Worm (Caenorhabditis elegans) whole organism, mixed stage, embryonic: ENCODE results near the gene F59A6.11.

Experiments used
- M03D4.4 ChIP-seq: sonication (generic microtip); optimal IDR thresholded peaks from 2 replicates; lab custom pipeline; 2017; ENCODE audit warnings: mild to moderate bottlenecking, missing genetic modification characterization, missing compliant biosample characterization
- bed-3 ChIP-seq: fragments of 200-800 bp; sonication (Bioruptor generic); optimal IDR thresholded peaks from 3 replicates; lab custom pipeline; 2018; ENCODE audit warnings: mild to moderate bottlenecking, missing genetic modification characterization, moderate library complexity, missing compliant biosample characterization
- flh-1 ChIP-seq: fragments of 200-800 bp; sonication (Bioruptor generic); optimal IDR thresholded peaks from 2 replicates; lab custom pipeline; 2018; ENCODE audit warnings: mild to moderate bottlenecking, missing genetic modification characterization, moderate library complexity, missing compliant biosample characterization
- ham-2 ChIP-seq: fragments of 200-800 bp; sonication (Bioruptor generic); optimal IDR thresholded peaks from 2 replicates; lab custom pipeline; 2018; ENCODE audit warnings: mild to moderate bottlenecking, missing genetic modification characterization, missing compliant biosample characterization
- lin-32 ChIP-seq: fragments of 200-800 bp; sonication (Bioruptor generic); optimal IDR thresholded peaks from 2 replicates; lab custom pipeline; 2018; ENCODE audit warnings: mild to moderate bottlenecking, missing genetic modification characterization, missing compliant biosample characterization
- mep-1 ChIP-seq: fragments of 150-350 bp; optimal IDR thresholded peaks from 2 replicates; lab custom pipeline; 2017; ENCODE audit warnings: missing biosample characterization, missing genetic modification reagents, missing genetic modification characterization, inconsistent platforms
- mls-2 ChIP-seq: sonication (generic microtip); optimal IDR thresholded peaks from 2 replicates; lab custom pipeline; 2016; ENCODE audit warnings: mild to moderate bottlenecking, missing genetic modification characterization, moderate library complexity, missing compliant biosample characterization
- nhr-12 ChIP-seq: fragments of 150-350 bp; optimal IDR thresholded peaks from 2 replicates; lab custom pipeline; 2014; ENCODE audit warnings: missing biosample characterization, missing genetic modification characterization
- nhr-237 ChIP-seq: fragments of 150-350 bp; optimal IDR thresholded peaks from 2 replicates; lab custom pipeline; 2014; ENCODE audit warnings: missing biosample characterization, missing genetic modification characterization
- pha-4 ChIP-seq: fragments of 150-350 bp; optimal IDR thresholded peaks from 2 replicates; lab custom pipeline; 2018; ENCODE audit warnings: missing biosample characterization, missing genetic modification reagents, missing genetic modification characterization
- sptf-1 ChIP-seq: sonication (generic microtip); optimal IDR thresholded peaks from 2 replicates; lab custom pipeline; 2017; ENCODE audit warnings: mild to moderate bottlenecking, missing genetic modification characterization, moderate library complexity, missing compliant biosample characterization
- unc-62 ChIP-seq: fragments of 150-350 bp; optimal IDR thresholded peaks from 2 replicates; lab custom pipeline; 2014; ENCODE audit warnings: missing biosample characterization, missing genetic modification reagents, missing genetic modification characterization

DNA sequence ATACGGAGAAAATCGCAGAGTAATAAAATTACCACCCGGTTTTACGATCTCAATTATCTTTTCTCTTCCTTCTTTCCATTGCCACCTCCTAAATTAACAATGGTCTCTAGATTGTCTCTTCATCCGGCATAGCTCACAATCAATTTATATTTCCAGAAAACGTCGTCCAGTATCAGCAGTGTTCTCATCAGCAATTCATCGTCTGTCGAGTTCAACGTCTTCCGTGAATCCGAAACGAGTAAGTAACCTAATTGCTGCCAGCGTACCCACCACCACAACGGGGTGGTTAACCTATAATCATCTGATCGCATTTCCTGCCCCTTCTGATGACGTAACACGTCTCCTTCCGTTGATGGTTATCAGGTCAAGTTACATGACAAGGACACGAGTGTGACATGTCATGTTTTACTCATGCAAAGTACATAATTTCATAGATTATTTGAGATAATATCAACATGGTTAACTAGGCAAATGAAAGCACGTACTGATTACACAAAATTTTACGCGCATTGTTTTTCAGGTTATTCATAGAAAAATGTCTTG, 12.5 kb downstream of the F59A6.11 start:
- TF ChIP-seq lin-32 (GFP tag; lab: Kevin White, UChicago) (no peak), nhr-12 (no peak), flh-1 (GFP tag; lab: Kevin White, UChicago) (no peak), unc-62 (peak; percentile 60), M03D4.4 (tag; lab: Kevin White, UChicago) (no peak), bed-3 (GFP tag; lab: Kevin White, UChicago) (no peak), ham-2 (GFP tag; lab: Kevin White, UChicago) (no peak), pha-4 (tag; lab: Kevin White, UChicago) (no peak), sptf-1 (tag; lab: Kevin White, UChicago) (peak; percentile 1), mls-2 (tag; lab: Kevin White, UChicago) (no peak), nhr-237 (no peak), mep-1 (no peak)
